Worm (Caenorhabditis elegans) whole organism, late embryonic: ENCODE measurements around the gene nhr-122.
"Not testable (repeated sequence)": the region's sequence is repeated elsewhere in the genome, so short reads cannot be mapped to it uniquely, and the experiment has no call there.

Experiments
- F13H6.1 ChIP-seq: sonication (generic microtip); optimal IDR thresholded peaks from 2 replicates; lab custom pipeline; 2016; ENCODE audit warnings: missing genetic modification characterization, missing compliant biosample characterization
- K02D7.2 ChIP-seq: sonication (generic microtip); optimal IDR thresholded peaks from 2 replicates; lab custom pipeline; 2017; ENCODE audit warnings: mild to moderate bottlenecking, missing genetic modification characterization, missing compliant biosample characterization
- T23F11.4 ChIP-seq: fragments of 200-800 bp; sonication (Bioruptor generic); optimal IDR thresholded peaks from 2 replicates; lab custom pipeline; 2018; ENCODE audit warnings: mild to moderate bottlenecking, missing genetic modification characterization, missing compliant biosample characterization
- ahr-1 ChIP-seq: sonication (generic microtip); optimal IDR thresholded peaks from 2 replicates; lab custom pipeline; 2016; ENCODE audit warnings: missing genetic modification characterization, missing compliant biosample characterization
- ceh-14 ChIP-seq: sonication (generic microtip); optimal IDR thresholded peaks from 2 replicates; lab custom pipeline; 2016; ENCODE audit warnings: missing genotype, missing genetic modification characterization, missing compliant biosample characterization
- ceh-19 ChIP-seq: fragments of 200-800 bp; sonication (Bioruptor generic); optimal IDR thresholded peaks from 2 replicates; lab custom pipeline; 2018; ENCODE audit warnings: mild to moderate bottlenecking, missing genetic modification characterization, missing compliant biosample characterization
- ceh-2 ChIP-seq: sonication (generic microtip); optimal IDR thresholded peaks from 2 replicates; lab custom pipeline; 2016; ENCODE audit warnings: missing genotype, missing genetic modification characterization, missing compliant biosample characterization
- ceh-24 ChIP-seq: sonication (generic microtip); optimal IDR thresholded peaks from 2 replicates; lab custom pipeline; 2016; ENCODE audit warnings: mild to moderate bottlenecking, missing genetic modification characterization, missing compliant biosample characterization
- ceh-31 ChIP-seq: sonication (generic microtip); optimal IDR thresholded peaks from 2 replicates; lab custom pipeline; 2016; ENCODE audit warnings: missing genetic modification characterization, missing compliant biosample characterization
- ceh-34 ChIP-seq: sonication (generic microtip); optimal IDR thresholded peaks from 2 replicates; lab custom pipeline; 2016; ENCODE audit warnings: mild to moderate bottlenecking, missing genetic modification characterization, missing compliant biosample characterization
- ceh-45 ChIP-seq: fragments of 200-800 bp; sonication (Bioruptor generic); IDR thresholded peaks from 2 replicates; pipeline ENCODE4 v1.3.6; 2022; ENCODE audit warnings: missing genetic modification reagents, missing genetic modification characterization, missing compliant biosample characterization
- ceh-6 ChIP-seq: fragments of 200-800 bp; sonication (Bioruptor generic); optimal IDR thresholded peaks from 2 replicates; lab custom pipeline; 2018; ENCODE audit warnings: mild to moderate bottlenecking, missing genetic modification characterization, missing compliant biosample characterization
- ceh-9 ChIP-seq: sonication (generic microtip); optimal IDR thresholded peaks from 2 replicates; lab custom pipeline; 2016; ENCODE audit warnings: mild to moderate bottlenecking, missing genetic modification characterization, inconsistent platforms, missing compliant biosample characterization
- elt-2 ChIP-seq: sonication (generic microtip); optimal IDR thresholded peaks from 2 replicates; lab custom pipeline; 2016; ENCODE audit warnings: missing genetic modification reagents, missing genetic modification characterization, missing compliant biosample characterization
- ets-4 ChIP-seq: sonication (generic microtip); optimal IDR thresholded peaks from 2 replicates; lab custom pipeline; 2016; ENCODE audit warnings: missing genetic modification characterization, missing compliant biosample characterization
- fkh-10 ChIP-seq: fragments of 150-350 bp; optimal IDR thresholded peaks from 2 replicates; lab custom pipeline; 2014; ENCODE audit warnings: missing biosample characterization, missing genetic modification reagents, missing genetic modification characterization
- fkh-6 ChIP-seq: sonication (generic microtip); optimal IDR thresholded peaks from 2 replicates; lab custom pipeline; 2016; ENCODE audit warnings: missing genetic modification characterization, missing compliant biosample characterization
- hlh-13 ChIP-seq: fragments of 200-800 bp; sonication (Bioruptor generic); optimal IDR thresholded peaks from 2 replicates; lab custom pipeline; 2018; ENCODE audit warnings: mild to moderate bottlenecking, missing genetic modification characterization, missing compliant biosample characterization
- lim-6 ChIP-seq: sonication (generic microtip); optimal IDR thresholded peaks from 2 replicates; lab custom pipeline; 2016; ENCODE audit warnings: missing genetic modification characterization, missing compliant biosample characterization
- lin-11 ChIP-seq: fragments of 200-800 bp; sonication (Bioruptor generic); optimal IDR thresholded peaks from 2 replicates; lab custom pipeline; 2018; ENCODE audit warnings: mild to moderate bottlenecking, missing genetic modification characterization, missing compliant biosample characterization
- madf-2 ChIP-seq: sonication (generic microtip); optimal IDR thresholded peaks from 2 replicates; lab custom pipeline; 2017; ENCODE audit warnings: missing genetic modification characterization, missing compliant biosample characterization
- mec-3 ChIP-seq: sonication (generic microtip); optimal IDR thresholded peaks from 2 replicates; lab custom pipeline; 2016; ENCODE audit warnings: borderline replicate concordance, missing genetic modification characterization, missing compliant biosample characterization
- npax-4 ChIP-seq: sonication (generic microtip); optimal IDR thresholded peaks from 2 replicates; lab custom pipeline; 2016; ENCODE audit warnings: missing genetic modification characterization, missing compliant biosample characterization
- pag-3 ChIP-seq: sonication (generic microtip); optimal IDR thresholded peaks from 2 replicates; lab custom pipeline; 2016; ENCODE audit warnings: missing compliant biosample characterization, missing genetic modification characterization, borderline replicate concordance
- pat-9 ChIP-seq: fragments of 200-800 bp; sonication (Bioruptor generic); optimal IDR thresholded peaks from 2 replicates; lab custom pipeline; 2018; ENCODE audit warnings: mild to moderate bottlenecking, missing genetic modification characterization, moderate library complexity, missing compliant biosample characterization
- pha-2 ChIP-seq: sonication (generic microtip); optimal IDR thresholded peaks from 2 replicates; lab custom pipeline; 2017; ENCODE audit warnings: mild to moderate bottlenecking, missing genetic modification characterization, missing compliant biosample characterization
- pha-4 ChIP-seq: fragments of 150-350 bp; optimal IDR thresholded peaks from 2 replicates; lab custom pipeline; 2018; ENCODE audit warnings: missing biosample characterization, missing genetic modification reagents, missing genetic modification characterization
- pqm-1 ChIP-seq: sonication (generic microtip); optimal IDR thresholded peaks from 2 replicates; lab custom pipeline; 2016; ENCODE audit warnings: missing genetic modification characterization, missing compliant biosample characterization
- syd-9 ChIP-seq: sonication (generic microtip); optimal IDR thresholded peaks from 2 replicates; lab custom pipeline; 2016; ENCODE audit warnings: mild to moderate bottlenecking, missing genetic modification characterization, moderate library complexity, missing compliant biosample characterization
- tbx-2 ChIP-seq: sonication (generic microtip); optimal IDR thresholded peaks from 2 replicates; lab custom pipeline; 2016; ENCODE audit warnings: missing genetic modification characterization, missing compliant biosample characterization
- unc-55 ChIP-seq: sonication (generic microtip); optimal IDR thresholded peaks from 2 replicates; lab custom pipeline; 2017; ENCODE audit warnings: missing biosample characterization, missing genetic modification reagents, missing genetic modification characterization
- unc-86 ChIP-seq: sonication (generic microtip); optimal IDR thresholded peaks from 2 replicates; lab custom pipeline; 2016; ENCODE audit warnings: missing genetic modification characterization, missing compliant biosample characterization
- ztf-16 ChIP-seq: sonication (generic microtip); optimal IDR thresholded peaks from 2 replicates; lab custom pipeline; 2017; ENCODE audit warnings: missing genetic modification characterization, missing compliant biosample characterization

The nhr-122 gene

DNA sequence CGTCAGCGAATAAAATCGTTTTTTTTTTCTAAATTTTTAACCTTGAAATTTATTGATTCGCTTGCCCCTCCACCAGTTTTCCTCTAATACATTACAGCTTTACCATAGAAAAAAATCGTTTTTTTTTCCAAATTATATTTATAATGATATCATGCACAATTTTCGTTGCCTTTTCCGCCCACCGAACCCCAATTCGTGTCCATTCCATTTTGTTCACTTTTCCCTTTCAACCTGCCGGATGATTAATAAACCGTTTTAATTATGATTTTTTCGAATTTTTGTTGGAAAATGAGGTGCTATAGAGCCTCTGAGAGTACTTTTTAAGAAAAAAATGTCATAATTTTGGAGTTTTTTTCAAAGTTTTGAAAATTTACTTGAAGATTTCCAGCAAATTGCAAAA, 12.3 kb upstream of the nhr-122 start, which contains the start of gene set-23:
TSS of gene set-23 (plus strand) at position 301 of the 400 bp plus-strand sequence.
- no peak for TF ChIP-seq ztf-16
- no peak for TF ChIP-seq fkh-6 (tag; lab: Kevin White, UChicago)
- TF ChIP-seq ceh-19 (GFP tag; lab: Kevin White, UChicago), result no peak
- no peak for TF ChIP-seq ceh-24
- no peak for TF ChIP-seq K02D7.2 (tag; lab: Kevin White, UChicago)
- no peak for TF ChIP-seq lim-6
- TF ChIP-seq tbx-2 (tag; lab: Kevin White, UChicago), result no peak
- TF ChIP-seq hlh-13 (GFP tag; lab: Kevin White, UChicago), result no peak
- no peak for TF ChIP-seq fkh-10 (GFP tag; lab: Kevin White, UChicago)
- no peak for TF ChIP-seq unc-55 (GFP tag; lab: Kevin White, UChicago)
- TF ChIP-seq pha-4 (tag; lab: Kevin White, UChicago), result no peak
- TF ChIP-seq pat-9 (tag; lab: Kevin White, UChicago), result no peak
- no peak for TF ChIP-seq ahr-1 (tag; lab: Kevin White, UChicago)
- no peak for TF ChIP-seq pha-2 (tag; lab: Kevin White, UChicago)
- TF ChIP-seq ceh-34 (tag; lab: Kevin White, UChicago), result no peak
- TF ChIP-seq elt-2 (tag; lab: Kevin White, UChicago), result no peak
- no peak for TF ChIP-seq T23F11.4
- no peak for TF ChIP-seq npax-4 (tag; lab: Kevin White, UChicago)
- no peak for TF ChIP-seq ceh-2 (tag; lab: Kevin White, UChicago)
- TF ChIP-seq ceh-6 (GFP tag; lab: Kevin White, UChicago), result no peak

DNA sequence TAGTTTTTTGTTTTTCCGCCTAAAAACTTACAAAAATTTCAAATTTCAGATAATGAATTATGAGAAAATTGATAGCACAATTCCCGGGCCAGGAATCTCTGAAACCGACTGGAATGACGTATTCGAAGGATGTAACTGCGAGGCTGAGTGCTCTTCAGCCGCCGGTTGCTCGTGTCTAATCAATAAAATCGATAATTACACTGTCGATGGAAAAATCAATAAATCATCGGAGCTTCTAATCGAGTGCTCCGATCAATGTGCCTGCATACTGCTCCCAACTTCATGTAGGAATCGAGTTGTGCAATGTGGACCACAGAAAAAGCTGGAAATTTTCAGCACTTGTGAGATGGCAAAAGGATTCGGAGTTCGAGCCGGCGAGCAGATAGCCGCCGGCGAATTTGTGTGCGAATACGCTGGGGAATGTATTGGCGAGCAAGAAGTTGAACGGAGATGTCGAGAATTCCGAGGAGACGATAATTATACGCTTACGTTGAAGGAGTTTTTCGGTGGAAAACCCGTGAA, 10.7 kb upstream of the nhr-122 start:
- TF ChIP-seq ahr-1 (tag; lab: Kevin White, UChicago) (no peak), ceh-24 (no peak), ceh-45 (no peak), unc-86 (no peak)

ce11 chrIV:1605276-1605762, 8.4 kb upstream of the nhr-122 start, which contains the start of gene Y41D4B.11:
Gene Y41D4B.11 (plus strand): TSS chrIV:1605712.
- TF ChIP-seq pqm-1 (tag; lab: Kevin White, UChicago), result no peak
- TF ChIP-seq syd-9 (tag; lab: Kevin White, UChicago), result no peak
- TF ChIP-seq ceh-14, result no peak
- TF ChIP-seq ceh-34 (tag; lab: Kevin White, UChicago), result no peak
- no peak for TF ChIP-seq ets-4 (tag; lab: Kevin White, UChicago)
- TF ChIP-seq ahr-1 (tag; lab: Kevin White, UChicago), result no peak
- no peak for TF ChIP-seq ceh-9 (tag; lab: Kevin White, UChicago)
- no peak for TF ChIP-seq ceh-24
- no peak for TF ChIP-seq F13H6.1 (tag; lab: Kevin White, UChicago)
- no peak for TF ChIP-seq madf-2 (tag; lab: Kevin White, UChicago)
- TF ChIP-seq ceh-31, result no peak

- not testable (repeated sequence) for TF ChIP-seq pag-3 (tag; lab: Kevin White, UChicago); mec-3 (tag; lab: Kevin White, UChicago); lin-11
Observed at ce11 chrIV:1609973-1610372, 3.7 kb upstream of the nhr-122 start, which contains the start of gene dsl-3. Gene dsl-3 (plus strand): TSS chrIV:1610273.
